Worm (Caenorhabditis elegans): ENCODE results near the gene cnc-11.

cnc-11 gene

DNA sequence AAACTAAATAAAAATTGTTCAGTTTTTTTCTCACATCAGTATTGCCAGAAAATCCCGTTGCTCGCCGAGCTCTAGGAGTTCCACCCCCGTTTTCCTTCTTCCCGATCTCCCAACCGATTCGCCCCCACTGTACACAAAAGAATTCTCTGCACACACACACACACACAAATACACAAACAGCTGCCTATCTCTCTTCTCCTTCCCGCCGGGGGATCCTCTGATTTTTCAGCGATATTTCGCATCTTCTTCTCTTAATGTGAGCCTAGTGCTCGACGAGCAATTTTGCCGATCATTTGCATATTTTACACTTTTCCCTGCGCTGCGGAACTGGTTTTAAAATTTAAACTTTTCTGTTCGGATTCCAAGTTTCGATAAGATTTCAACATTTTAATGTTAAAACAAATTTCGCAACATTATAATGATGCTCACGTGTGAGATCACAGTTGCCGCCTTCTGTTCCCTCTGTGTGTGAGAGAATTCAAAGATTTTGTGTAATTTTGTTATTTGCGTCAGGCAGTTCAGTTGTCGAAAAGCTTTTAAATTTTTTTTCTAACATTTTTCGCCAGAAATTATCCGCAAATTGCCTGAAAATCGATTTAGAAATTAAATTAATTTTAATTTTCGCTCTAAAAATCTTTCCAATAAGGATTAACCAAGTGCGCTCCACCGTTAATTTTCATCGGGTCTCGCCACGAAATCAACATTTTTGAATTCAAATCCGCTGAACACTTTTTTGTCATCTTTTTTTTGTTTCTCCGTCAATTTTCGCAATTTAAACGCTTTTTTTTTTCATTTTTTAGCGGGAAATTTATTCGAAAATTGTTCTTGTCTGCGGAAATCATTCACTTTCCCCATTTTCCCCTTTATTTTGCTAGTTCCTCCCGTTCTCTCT lies 29.2 kb downstream of the cnc-11 start (continued):
- no peak for TF ChIP-seq F57A8.1 (GFP tag; optimal IDR thresholded peaks at IDR 0.05)
- TF ChIP-seq Y53F4B.3 (GFP tag; IDR thresholded peaks at IDR 0.05): no peak
- no peak for TF ChIP-seq madf-3 (GFP tag; IDR thresholded peaks at IDR 0.05)
- no peak for TF ChIP-seq nfyb-1 (GFP tag; IDR thresholded peaks at IDR 0.05)
- no peak for TF ChIP-seq F22D6.2 (tag; optimal IDR thresholded peaks at IDR 0.05)
- TF ChIP-seq F23B12.7 (tag; optimal IDR thresholded peaks at IDR 0.05; ENCODE audit: insufficient read depth): peak; percentile 29
- TF ChIP-seq nhr-90 (tag; optimal IDR thresholded peaks at IDR 0.05): no peak
- TF ChIP-seq ccch-3 (GFP tag; optimal IDR thresholded peaks at IDR 0.05): no peak
- TF ChIP-seq chd-7 (tag; optimal IDR thresholded peaks at IDR 0.05): no peak
- no peak for TF ChIP-seq lag-1 (GFP tag; IDR thresholded peaks at IDR 0.05)
- TF ChIP-seq attf-6 (GFP tag; IDR thresholded peaks at IDR 0.05): no peak
- TF ChIP-seq madf-8 (GFP tag; conservative IDR thresholded peaks at IDR 0.05): peak; percentile 70
- no peak for TF ChIP-seq mes-4 (tag; optimal IDR thresholded peaks at IDR 0.05)

DNA sequence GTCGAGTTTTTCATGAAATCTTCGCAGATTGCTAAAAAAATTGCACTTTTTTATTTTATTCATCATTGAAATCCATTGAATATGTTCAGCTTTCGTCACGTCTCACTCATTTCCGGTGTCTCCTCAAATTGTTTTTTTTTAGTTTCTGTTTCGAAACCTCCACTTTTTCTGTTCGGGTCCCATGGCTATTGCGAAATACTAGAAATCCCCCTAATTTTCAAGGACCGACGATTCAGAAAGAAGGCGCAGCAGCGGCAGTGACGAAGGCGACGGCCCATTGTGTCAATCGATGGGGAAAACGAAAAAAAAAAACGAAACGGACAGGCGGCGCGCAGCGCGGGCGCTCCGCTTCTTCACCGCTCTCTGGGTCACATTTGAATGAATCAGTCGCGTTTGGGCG lies 29.8 kb downstream of the cnc-11 start:
- TF ChIP-seq nhr-80 (tag; optimal IDR thresholded peaks at IDR 0.05): no peak
- no peak for TF ChIP-seq let-607 (tag; optimal IDR thresholded peaks at IDR 0.05)
- TF ChIP-seq aptf-2 (GFP tag; conservative IDR thresholded peaks at IDR 0.05): no peak
- no peak for TF ChIP-seq unc-62 (GFP tag; optimal IDR thresholded peaks at IDR 0.05)
- no peak for TF ChIP-seq Y53G8AR.9 (GFP tag; conservative IDR thresholded peaks at IDR 0.05)
- TF ChIP-seq zfh-2 (GFP tag; conservative IDR thresholded peaks at IDR 0.05): peak; percentile 86
- no peak for TF ChIP-seq madf-6 (GFP tag; IDR thresholded peaks at IDR 0.05)
- no peak for TF ChIP-seq ztf-3 (GFP tag; optimal IDR thresholded peaks at IDR 0.05)
- no peak for TF ChIP-seq K12H6.12 (tag; optimal IDR thresholded peaks at IDR 0.05)
- no peak for TF ChIP-seq sptf-2 (GFP tag; optimal IDR thresholded peaks at IDR 0.05)
- TF ChIP-seq nhr-27 (tag; optimal IDR thresholded peaks at IDR 0.05): no peak
- TF ChIP-seq nfya-1 (tag; optimal IDR thresholded peaks at IDR 0.05; ENCODE audit: borderline replicate concordance, insufficient read depth): no peak
- TF ChIP-seq cebp-1 (GFP tag; IDR thresholded peaks at IDR 0.05): peak; percentile 92
- TF ChIP-seq cebp-1 (tag; optimal IDR thresholded peaks at IDR 0.05): peak; percentile 99
- TF ChIP-seq T26A5.8 (tag; optimal IDR thresholded peaks at IDR 0.05): no peak
- no peak for TF ChIP-seq xnd-1 (tag; optimal IDR thresholded peaks at IDR 0.05)
- TF ChIP-seq C17E4.6 (GFP tag; IDR thresholded peaks at IDR 0.05): no peak
- no peak for TF ChIP-seq Y53F4B.3 (GFP tag; IDR thresholded peaks at IDR 0.05)
- no peak for TF ChIP-seq zim-3 (tag; optimal IDR thresholded peaks at IDR 0.05)
- no peak for TF ChIP-seq lsy-27 (tag; optimal IDR thresholded peaks at IDR 0.05; ENCODE audit: borderline replicate concordance, insufficient read depth)
- TF ChIP-seq somi-1 (GFP tag; optimal IDR thresholded peaks at IDR 0.05): no peak
- no peak for TF ChIP-seq ekl-4 (GFP tag; IDR thresholded peaks at IDR 0.05)
- no peak for TF ChIP-seq F49E8.2 (tag; optimal IDR thresholded peaks at IDR 0.05; ENCODE audit: insufficient read depth)
- TF ChIP-seq ets-4 (GFP tag; optimal IDR thresholded peaks at IDR 0.05): no peak
- peak; percentile 32; the same call in 1 of the 2 replicates for TF ChIP-seq egrh-3 (GFP tag; IDR thresholded peaks at IDR 0.05)
- TF ChIP-seq nfyb-1 (GFP tag; IDR thresholded peaks at IDR 0.05): 0 out of 2 replicates have a peak, but pooled peaks have one; percentile 10
- no peak for TF ChIP-seq nfya-2 (GFP tag; IDR thresholded peaks at IDR 0.05)
- TF ChIP-seq gei-17 (GFP tag; optimal IDR thresholded peaks at IDR 0.05): no peak
- no peak for TF ChIP-seq attf-5 (GFP tag; optimal IDR thresholded peaks at IDR 0.05)
- no peak for TF ChIP-seq aptf-3 (GFP tag; IDR thresholded peaks at IDR 0.05)
- no peak for TF ChIP-seq B0035.1 (tag; optimal IDR thresholded peaks at IDR 0.05)
- no peak for TF ChIP-seq die-1 (tag; optimal IDR thresholded peaks at IDR 0.05)
